Fruit fly (Drosophila melanogaster): ENCODE data around the gene Tk.

The Tk gene

dm6 chr3R:11962739-11963214 is 42.5 kb downstream of the Tk start, which contains the start of the genes CG3281 and aurA (continued):
- TF ChIP-seq pzg (GFP tag; optimal IDR thresholded peaks at IDR 0.05) = peak; percentile 86
- peak; percentile 64 for TF ChIP-seq CG15269 (tag; optimal IDR thresholded peaks at IDR 0.05)
- TF ChIP-seq ERR (GFP tag; optimal IDR thresholded peaks at IDR 0.05) = peak; percentile 64
- TF ChIP-seq CG2199 (GFP tag; IDR thresholded peaks at IDR 0.05) = no peak
- TF ChIP-seq CG7839 (tag; optimal IDR thresholded peaks at IDR 0.05) = peak; percentile 71
- TF ChIP-seq CG7556 (GFP tag; optimal IDR thresholded peaks at IDR 0.05) = peak; percentile 54
- peak; percentile 68 for TF ChIP-seq crc (GFP tag; optimal IDR thresholded peaks at IDR 0.05)
- no peak for TF ChIP-seq Lpt (GFP tag; optimal IDR thresholded peaks at IDR 0.05)
- TF ChIP-seq scrt (GFP tag; optimal IDR thresholded peaks at IDR 0.05) = no peak
- TF ChIP-seq slp2 (GFP tag; optimal IDR thresholded peaks at IDR 0.05) = peak; percentile 66
- TF ChIP-seq crol (GFP tag; IDR thresholded peaks at IDR 0.05) = 0 out of 2 replicates have a peak, but pooled peaks have one; percentile 9
- peak; percentile 82 for TF ChIP-seq CG13624 (GFP tag; optimal IDR thresholded peaks at IDR 0.05)
- peak; percentile 76 for TF ChIP-seq Bteb2 (GFP tag; optimal IDR thresholded peaks at IDR 0.05)
- no peak for TF ChIP-seq CG8281 (tag; optimal IDR thresholded peaks at IDR 0.05)
- TF ChIP-seq gem (tag; optimal IDR thresholded peaks at IDR 0.05) = peak; percentile 78
- no peak for TF ChIP-seq Blimp-1 (GFP tag; optimal IDR thresholded peaks at IDR 0.05)
- no peak for TF ChIP-seq NK7.1 (GFP tag; optimal IDR thresholded peaks at IDR 0.05)
- no peak for TF ChIP-seq Ravus (GFP tag; IDR thresholded peaks at IDR 0.05)
- TF ChIP-seq Oli (tag; optimal IDR thresholded peaks at IDR 0.05) = peak; percentile 44
- TF ChIP-seq CG2129 (GFP tag; IDR thresholded peaks at IDR 0.05; ENCODE audit: partially characterized antibody) = peak; percentile 97
- peak; percentile 34; the same call in 1 of the 3 replicates for TF ChIP-seq CG14050 (GFP tag; IDR thresholded peaks at IDR 0.05)
- peak; percentile 76 for TF ChIP-seq NC2β (GFP tag; optimal IDR thresholded peaks at IDR 0.05)
- TF ChIP-seq tgo (GFP tag; IDR thresholded peaks at IDR 0.05) = peak; percentile 49; the same call in 1 of the 3 replicates
- TF ChIP-seq CG8290 (GFP tag; optimal IDR thresholded peaks at IDR 0.05) = peak; percentile 86
- TF ChIP-seq CG8290 (tag; optimal IDR thresholded peaks at IDR 0.05) = peak; percentile 50 to 72
- TF ChIP-seq pfk (GFP tag; optimal IDR thresholded peaks at IDR 0.05) = no peak
- TF ChIP-seq E2f1 (GFP tag; IDR thresholded peaks at IDR 0.05) = peak; percentile 38
- no peak for TF ChIP-seq CG31365 (tag; optimal IDR thresholded peaks at IDR 0.05)
- TF ChIP-seq CG17612 (GFP tag; IDR thresholded peaks at IDR 0.05) = no peak
- TF ChIP-seq Tbp (GFP tag; optimal IDR thresholded peaks at IDR 0.05) = peak; percentile 25
- peak; percentile 79 for TF ChIP-seq CG13424 (tag; optimal IDR thresholded peaks at IDR 0.05)
- no peak for TF ChIP-seq Awh (GFP tag; IDR thresholded peaks at IDR 0.05)
- TF ChIP-seq CG14014 (GFP tag; IDR thresholded peaks at IDR 0.05) = peak; percentile 54; the same call in 1 of the 2 replicates
- peak; percentile 99 for TF ChIP-seq sna (GFP tag; IDR thresholded peaks at IDR 0.05; ENCODE audit: partially characterized antibody)
- TF ChIP-seq CG10543 (GFP tag; optimal IDR thresholded peaks at IDR 0.05) = peak; percentile 77
- peak; percentile 31; the same call in 1 of the 2 replicates for TF ChIP-seq CG32767 (GFP tag; IDR thresholded peaks at IDR 0.05)
- TF ChIP-seq CG8359 (GFP tag; optimal IDR thresholded peaks at IDR 0.05; ENCODE audit: borderline replicate concordance) = no peak
- TF ChIP-seq Fer3 (tag; optimal IDR thresholded peaks at IDR 0.05) = peak; percentile 47
- no peak for TF ChIP-seq Hr39 (optimal IDR thresholded peaks at IDR 0.05)
- peak; percentile 82 for TF ChIP-seq CG4424 (GFP tag; optimal IDR thresholded peaks at IDR 0.05)
- TF ChIP-seq cwo (GFP tag; optimal IDR thresholded peaks at IDR 0.05) = no peak
- peak; percentile 71 for TF ChIP-seq Dad (GFP tag; optimal IDR thresholded peaks at IDR 0.05)
- no peak for TF ChIP-seq run (tag; optimal IDR thresholded peaks at IDR 0.05)
- TF ChIP-seq gt (GFP tag; IDR thresholded peaks at IDR 0.05) = no peak
- TF ChIP-seq NfI (GFP tag; optimal IDR thresholded peaks at IDR 0.05) = peak; percentile 63
- TF ChIP-seq H2.0 (GFP tag; IDR thresholded peaks at IDR 0.05) = 0 out of 2 replicates have a peak, but pooled peaks have one; percentile 24
- TF ChIP-seq exex (tag; optimal IDR thresholded peaks at IDR 0.05) = no peak
- no peak for TF ChIP-seq hth (optimal IDR thresholded peaks at IDR 0.05)
- TF ChIP-seq caup (GFP tag; optimal IDR thresholded peaks at IDR 0.05; ENCODE audit: severe bottlenecking) = no peak
- no peak for TF ChIP-seq Dip2 (GFP tag; IDR thresholded peaks at IDR 0.05)
- TF ChIP-seq CG1647 (GFP tag; optimal IDR thresholded peaks at IDR 0.05) = peak; percentile 68
